Fruit fly (Drosophila melanogaster): ENCODE measurements around the gene CG34148.

DNA sequence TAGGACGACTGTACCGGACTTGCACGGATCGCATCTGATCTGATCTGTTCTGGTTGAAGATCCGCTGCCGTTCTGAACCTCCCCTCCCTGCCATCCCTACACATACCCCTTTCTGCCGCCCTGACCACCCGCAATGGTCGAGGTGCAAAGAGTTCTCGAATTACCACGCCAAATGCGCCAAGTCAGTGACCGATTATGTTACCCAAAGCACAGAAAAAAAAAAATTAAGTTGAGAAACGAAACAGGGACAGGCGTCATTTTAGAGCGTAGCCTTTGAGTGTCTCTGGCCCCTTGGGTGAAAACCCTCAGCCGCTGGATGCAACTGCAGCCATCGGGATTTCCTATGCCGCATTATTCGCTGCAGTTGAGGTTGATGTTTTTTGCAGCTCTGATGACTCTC is 45.3 kb upstream of the CG34148 start:
- no peak for TF ChIP-seq CG34406 (GFP tag; optimal IDR thresholded peaks at IDR 0.05)
- TF ChIP-seq CG3032 (tag; optimal IDR thresholded peaks at IDR 0.05): no peak
- no peak for TF ChIP-seq Gug (GFP tag; IDR thresholded peaks at IDR 0.05)
- no peak for TF ChIP-seq salr (GFP tag; optimal IDR thresholded peaks at IDR 0.05)
- no peak for TF ChIP-seq Hr39 (GFP tag; optimal IDR thresholded peaks at IDR 0.05)
- TF ChIP-seq Lpt (GFP tag; optimal IDR thresholded peaks at IDR 0.05): no peak
- TF ChIP-seq topi (GFP tag; optimal IDR thresholded peaks at IDR 0.05): no peak
